Fruit fly (Drosophila melanogaster) whole organism, embryonic: ENCODE data around the gene baf.
A peak's percentile ranks its signal among the peaks of the same experiment; 100 is the strongest.

Experiments
- Atf6 ChIP-seq: fragments of 200-800 bp; sonication (Bioruptor generic); IDR thresholded peaks from 2 replicates; pipeline ENCODE4 v1.3.6; 2022; ENCODE audit warnings: missing biosample characterization, missing genetic modification characterization
- B-H2 ChIP-seq: fragments of 200-800 bp; sonication (Bioruptor generic); optimal IDR thresholded peaks from 2 replicates; lab custom pipeline; 2018; ENCODE audit warnings: missing biosample characterization, mild to moderate bottlenecking, missing genetic modification characterization
- C15 ChIP-seq: fragments of 200-800 bp; sonication (Bioruptor generic); IDR thresholded peaks from 3 replicates; pipeline ENCODE4 v1.3.6; 2022; ENCODE audit warnings: missing biosample characterization, missing genetic modification characterization
- CG11085 ChIP-seq: fragments of 200-800 bp; sonication (Bioruptor generic); IDR thresholded peaks from 2 replicates; pipeline ENCODE4 v1.3.6; 2022; ENCODE audit warnings: missing biosample characterization, missing genetic modification characterization
- CG12071 ChIP-seq: fragments of 200-800 bp; sonication (Bioruptor generic); optimal IDR thresholded peaks from 3 replicates; lab custom pipeline; 2018; ENCODE audit warnings: missing biosample characterization, mild to moderate bottlenecking, missing genetic modification characterization
- CG12236 ChIP-seq: fragments of 200-800 bp; sonication (Bioruptor generic); optimal IDR thresholded peaks from 2 replicates; lab custom pipeline; 2016; ENCODE audit warnings: missing biosample characterization, missing genetic modification characterization
- CG14014 ChIP-seq: fragments of 200-800 bp; sonication (Bioruptor generic); IDR thresholded peaks from 2 replicates; pipeline ENCODE4 v1.3.6; 2022; ENCODE audit warnings: missing biosample characterization, missing genetic modification characterization
- CG1603 ChIP-seq: fragments of 200-800 bp; sonication (Bioruptor generic); optimal IDR thresholded peaks from 2 replicates; lab custom pipeline; 2019; ENCODE audit warnings: missing biosample characterization, mild to moderate bottlenecking, missing genetic modification characterization, moderate library complexity
- CG16779 ChIP-seq: fragments of 200-800 bp; sonication (Bioruptor generic); IDR thresholded peaks from 2 replicates; pipeline ENCODE4 v1.3.6; 2022; ENCODE audit warnings: missing biosample characterization, missing genetic modification characterization
- CG16815 ChIP-seq: fragments of 200-800 bp; sonication (Bioruptor generic); optimal IDR thresholded peaks from 3 replicates; lab custom pipeline; 2017; ENCODE audit warnings: missing biosample characterization, mild to moderate bottlenecking, missing genetic modification characterization
- CG16863 ChIP-seq: fragments of 200-800 bp; sonication (Bioruptor generic); optimal IDR thresholded peaks from 3 replicates; lab custom pipeline; 2016; ENCODE audit warnings: missing biosample characterization, missing genetic modification characterization
- CG17612 ChIP-seq: fragments of 200-800 bp; sonication (Bioruptor generic); IDR thresholded peaks from 2 replicates; pipeline ENCODE4 v1.3.6; 2022; ENCODE audit warnings: missing biosample characterization, missing genetic modification characterization
- CG1832 ChIP-seq: fragments of 200-800 bp; sonication (Bioruptor generic); optimal IDR thresholded peaks from 2 replicates; lab custom pipeline; 2017; ENCODE audit warnings: missing biosample characterization, mild to moderate bottlenecking, missing genetic modification characterization, inconsistent platforms
- CG18599 ChIP-seq: fragments of 200-800 bp; sonication (Bioruptor generic); optimal IDR thresholded peaks from 3 replicates; lab custom pipeline; 2017; ENCODE audit warnings: missing biosample characterization, missing genetic modification characterization, mild to moderate bottlenecking, moderate library complexity, missing genetic modification reagents
- CG2712 ChIP-seq: fragments of 200-800 bp; optimal IDR thresholded peaks from 3 replicates; lab custom pipeline; 2019; ENCODE audit warnings: missing biosample characterization, mild to moderate bottlenecking, missing genetic modification characterization, moderate library complexity
- CG31224 ChIP-seq: fragments of 200-800 bp; sonication (Bioruptor generic); IDR thresholded peaks from 2 replicates; pipeline ENCODE4 v1.3.6; 2022; ENCODE audit warnings: missing biosample characterization, missing genetic modification characterization
- CG31365 ChIP-seq: fragments of 200-800 bp; sonication (Bioruptor generic); optimal IDR thresholded peaks from 2 replicates; lab custom pipeline; 2018; ENCODE audit warnings: missing biosample characterization, mild to moderate bottlenecking, missing genetic modification characterization
- CG6791 ChIP-seq: fragments of 200-800 bp; sonication (Bioruptor generic); IDR thresholded peaks from 3 replicates; pipeline ENCODE4 v1.3.6; 2022; ENCODE audit warnings: missing biosample characterization, missing genetic modification characterization; ENCODE audit not compliant: partially characterized antibody
- CG8089 ChIP-seq: fragments of 200-800 bp; sonication (Bioruptor generic); optimal IDR thresholded peaks from 3 replicates; lab custom pipeline; 2016; ENCODE audit warnings: missing biosample characterization, missing genetic modification characterization
- CG8478 ChIP-seq: fragments of >200 bp; optimal IDR thresholded peaks from 2 replicates; lab custom pipeline; 2018
- CG8944 ChIP-seq: fragments of 200-800 bp; sonication (Bioruptor generic); optimal IDR thresholded peaks from 3 replicates; lab custom pipeline; 2016; ENCODE audit warnings: missing biosample characterization, missing genetic modification characterization
- D19B ChIP-seq: fragments of 200-800 bp; sonication (Bioruptor generic); optimal IDR thresholded peaks from 2 replicates; lab custom pipeline; 2017; ENCODE audit warnings: missing biosample characterization, mild to moderate bottlenecking, missing genetic modification characterization
- Fer1 ChIP-seq: fragments of 200-800 bp; sonication (Bioruptor generic); optimal IDR thresholded peaks from 2 replicates; lab custom pipeline; 2017; ENCODE audit warnings: missing biosample characterization, mild to moderate bottlenecking, missing genetic modification characterization
- H15 ChIP-seq: fragments of 200-800 bp; sonication (Bioruptor generic); IDR thresholded peaks from 3 replicates; pipeline ENCODE4 v1.3.6; 2022; ENCODE audit warnings: missing biosample characterization, missing genetic modification characterization
- Hr3 ChIP-seq: fragments of 200-800 bp; sonication (Bioruptor generic); optimal IDR thresholded peaks from 3 replicates; lab custom pipeline; 2016; ENCODE audit warnings: missing biosample characterization, missing genetic modification characterization
- Hr51 ChIP-seq, 2 experiments: fragments of 200-800 bp; sonication (Bioruptor generic); optimal IDR thresholded peaks; 2 replicates in 1 of 2; 3 replicates in 1 of 2; lab custom pipeline; 2016 to 2018; ENCODE audit warnings: missing biosample characterization in 2 of 2, missing genetic modification characterization in 2 of 2, mild to moderate bottlenecking in 1 of 2, moderate library complexity in 1 of 2
- Hr78 ChIP-seq, 2 experiments: fragments of 200-800 bp in 1 of 2; fragments of >200 bp in 1 of 2; sonication (Bioruptor generic) in 1 of 2; optimal IDR thresholded peaks; 2 replicates each; lab custom pipeline; 2017 to 2019; ENCODE audit warnings: missing biosample characterization in 2 of 2, missing genetic modification characterization in 2 of 2, mild to moderate bottlenecking in 1 of 2, moderate library complexity in 1 of 2
- Lpt ChIP-seq: fragments of >200 bp; optimal IDR thresholded peaks from 2 replicates; lab custom pipeline; 2018; ENCODE audit warnings: missing biosample characterization, missing genetic modification characterization
- Med ChIP-seq: fragments of 200-800 bp; sonication (Bioruptor generic); peaks from one replicate; lab custom pipeline; 2016; ENCODE audit warnings: missing biosample characterization, missing genetic modification characterization, mild to moderate bottlenecking, inconsistent platforms, moderate library complexity
- NC2α ChIP-seq: fragments of 200-800 bp; sonication (Bioruptor generic); optimal IDR thresholded peaks from 2 replicates; lab custom pipeline; 2016; ENCODE audit warnings: missing biosample characterization, missing genetic modification characterization
- PHDP ChIP-seq: fragments of 200-800 bp; sonication (Bioruptor generic); optimal IDR thresholded peaks from 3 replicates; lab custom pipeline; 2018; ENCODE audit warnings: missing biosample characterization, mild to moderate bottlenecking, missing genetic modification characterization, moderate library complexity
- Ptx1 ChIP-seq: fragments of 200-800 bp; sonication (Bioruptor generic); IDR thresholded peaks from 2 replicates; pipeline ENCODE4 v1.3.6; 2022; ENCODE audit warnings: missing biosample characterization, missing genetic modification characterization
- Scr ChIP-seq: fragments of 200-800 bp; sonication (Bioruptor generic); IDR thresholded peaks from 2 replicates; pipeline ENCODE4 v1.3.6; 2022; ENCODE audit warnings: missing biosample characterization, missing genetic modification characterization; ENCODE audit not compliant: partially characterized antibody
- Sin3A ChIP-seq: fragments of >200 bp; optimal IDR thresholded peaks from 2 replicates; lab custom pipeline; 2018
- Spps ChIP-seq: fragments of 200-800 bp; sonication (Bioruptor generic); optimal IDR thresholded peaks from 2 replicates; lab custom pipeline; 2018; ENCODE audit warnings: missing biosample characterization, mild to moderate bottlenecking, missing genetic modification characterization
- bowl ChIP-seq: fragments of 200-800 bp; sonication (Bioruptor generic); IDR thresholded peaks from 2 replicates; pipeline ENCODE4 v1.3.6; 2022; ENCODE audit warnings: missing biosample characterization, missing genetic modification characterization
- btn ChIP-seq: fragments of 200-800 bp; sonication (Bioruptor generic); optimal IDR thresholded peaks from 2 replicates; lab custom pipeline; 2016; ENCODE audit warnings: missing biosample characterization, missing genetic modification characterization
- fu2 ChIP-seq: fragments of 200-800 bp; sonication (Bioruptor generic); optimal IDR thresholded peaks from 2 replicates; lab custom pipeline; 2016; ENCODE audit warnings: missing biosample characterization, missing genetic modification characterization
- gfzf ChIP-seq: fragments of 200-800 bp; sonication (Bioruptor generic); optimal IDR thresholded peaks from 2 replicates; lab custom pipeline; 2016; ENCODE audit warnings: missing biosample characterization, mild to moderate bottlenecking, missing genetic modification characterization, moderate library complexity
- gt ChIP-seq: fragments of 200-800 bp; sonication (Bioruptor generic); IDR thresholded peaks from 2 replicates; pipeline ENCODE4 v1.3.6; 2022; ENCODE audit warnings: missing biosample characterization, missing genetic modification characterization
- kah ChIP-seq: fragments of 200-800 bp; sonication (Bioruptor generic); optimal IDR thresholded peaks from 2 replicates; lab custom pipeline; 2018; ENCODE audit warnings: missing biosample characterization, mild to moderate bottlenecking, missing genetic modification characterization
- mirr ChIP-seq: fragments of 200-800 bp; sonication (Bioruptor generic); optimal IDR thresholded peaks from 3 replicates; lab custom pipeline; 2018; ENCODE audit warnings: missing biosample characterization, mild to moderate bottlenecking, missing genetic modification characterization
- nerfin-2 ChIP-seq: fragments of 200-800 bp; sonication (Bioruptor generic); IDR thresholded peaks from 2 replicates; pipeline ENCODE4 v1.3.6; 2022; ENCODE audit warnings: missing biosample characterization, missing genetic modification characterization; ENCODE audit not compliant: partially characterized antibody
- pros ChIP-seq: fragments of 200-800 bp; sonication (Bioruptor generic); optimal IDR thresholded peaks from 3 replicates; lab custom pipeline; 2019; ENCODE audit warnings: missing biosample characterization, mild to moderate bottlenecking, missing genetic modification characterization, moderate library complexity
- row ChIP-seq: fragments of 200-800 bp; sonication (Bioruptor generic); IDR thresholded peaks from 3 replicates; pipeline ENCODE4 v1.3.6; 2022; ENCODE audit warnings: missing biosample characterization, missing genetic modification characterization
- sc ChIP-seq, 3 experiments: fragments of >200 bp in 2 of 3; fragments of 200-800 bp in 1 of 3; sonication (Bioruptor generic) in 1 of 3; optimal IDR thresholded peaks; 2 replicates in 2 of 3; 3 replicates in 1 of 3; lab custom pipeline; 2017; ENCODE audit warnings: mild to moderate bottlenecking in 1 of 3, missing biosample characterization in 1 of 3, missing genetic modification characterization in 1 of 3, missing genetic modification reagents in 1 of 3
- sisA ChIP-seq: fragments of 200-800 bp; sonication (Bioruptor generic); IDR thresholded peaks from 2 replicates; pipeline ENCODE4 v1.3.6; 2022; ENCODE audit warnings: missing biosample characterization, missing genetic modification characterization
- slp2 ChIP-seq: fragments of 200-800 bp; sonication (Bioruptor generic); optimal IDR thresholded peaks from 2 replicates; lab custom pipeline; 2016; ENCODE audit warnings: missing biosample characterization, missing genetic modification characterization
- sna ChIP-seq: fragments of 200-800 bp; sonication (Bioruptor generic); IDR thresholded peaks from 2 replicates; pipeline ENCODE4 v1.3.6; 2022; ENCODE audit warnings: missing biosample characterization, missing genetic modification characterization; ENCODE audit not compliant: partially characterized antibody
- sr ChIP-seq: fragments of 200-800 bp; sonication (Bioruptor generic); IDR thresholded peaks from 3 replicates; pipeline ENCODE4 v1.3.6; 2022; ENCODE audit warnings: missing biosample characterization, missing genetic modification characterization
- vfl ChIP-seq: fragments of 200-800 bp; sonication (Bioruptor generic); optimal IDR thresholded peaks from 2 replicates; lab custom pipeline; 2016; ENCODE audit warnings: missing biosample characterization, missing genetic modification characterization

Gene baf

dm6 chr2L:8034734-8035133 lies 5.5 kb downstream of the baf start (continued):
- no peak for TF ChIP-seq Scr (GFP tag; lab: Robert Waterston, UW)
- TF ChIP-seq Hr3, result peak; percentile 35
- no peak for TF ChIP-seq vfl (GFP tag; lab: Kevin White, UChicago)
- no peak for TF ChIP-seq NC2α (GFP tag; lab: Kevin White, UChicago)
- TF ChIP-seq slp2 (GFP tag; lab: Kevin White, UChicago), result no peak
- TF ChIP-seq gt (GFP tag; lab: Robert Waterston, UW), result no peak
- TF ChIP-seq CG12236 (GFP tag; lab: Kevin White, UChicago), result no peak
- TF ChIP-seq kah (GFP tag; lab: Kevin White, UChicago), result peak; percentile 18
- no peak for TF ChIP-seq CG16815 (GFP tag; lab: Kevin White, UChicago)
- no peak for TF ChIP-seq Hr78 (GFP tag; optimal IDR thresholded peaks at IDR 0.05; lab: Kevin White, UChicago)
- TF ChIP-seq C15, result 0 out of 3 replicates have a peak, but pooled peaks have one; percentile 26
- TF ChIP-seq CG1832, result no peak
- peak; percentile 74 for TF ChIP-seq CG18599
- no peak for TF ChIP-seq CG16779 (GFP tag; lab: Robert Waterston, UW)
- no peak for TF ChIP-seq Spps (tag; lab: Kevin White, UChicago)
- peak; percentile 34 for TF ChIP-seq D19B (GFP tag; lab: Kevin White, UChicago)
- peak; percentile 65 for TF ChIP-seq Atf6
- TF ChIP-seq Fer1 (GFP tag; lab: Kevin White, UChicago), result peak; percentile 76
- no peak for TF ChIP-seq Lpt (GFP tag; lab: Kevin White, UChicago)
- peak; percentile 72 for TF ChIP-seq Ptx1 (GFP tag; lab: Robert Waterston, UW)
- peak; percentile 67 for TF ChIP-seq CG2712 (tag; lab: Kevin White, UChicago)
- TF ChIP-seq Hr51 (GFP tag; optimal IDR thresholded peaks at IDR 0.05; lab: Kevin White, UChicago), result peak; percentile 15 to 77
- TF ChIP-seq CG8089 (GFP tag; lab: Kevin White, UChicago), result no peak
- TF ChIP-seq fu2 (GFP tag; lab: Kevin White, UChicago), result no peak
- TF ChIP-seq Med (GFP tag; lab: Kevin White, UChicago), result peak; percentile 89
- no peak for TF ChIP-seq mirr
- peak; percentile 72 for TF ChIP-seq PHDP
- peak; percentile 68 for TF ChIP-seq CG14014 (GFP tag; lab: Robert Waterston, UW)
- no peak for TF ChIP-seq CG8478 (lab: Kevin White, UChicago)
- no peak for TF ChIP-seq btn (GFP tag; lab: Kevin White, UChicago)
- no peak for TF ChIP-seq Sin3A (lab: Kevin White, UChicago)
- TF ChIP-seq H15 (GFP tag; lab: Robert Waterston, UW), result peak; percentile 61; the same call in 2 of the 3 replicates
- TF ChIP-seq gfzf, result no peak
- TF ChIP-seq sisA, result peak; percentile 53
- no peak for TF ChIP-seq pros (GFP tag; lab: Kevin White, UChicago)
- no peak for TF ChIP-seq nerfin-2 (GFP tag; lab: Robert Waterston, UW)
- no peak for TF ChIP-seq CG8944 (GFP tag; lab: Kevin White, UChicago)
- TF ChIP-seq CG6791 (GFP tag; lab: Robert Waterston, UW), result no peak
- TF ChIP-seq B-H2 (GFP tag; lab: Kevin White, UChicago), result no peak
- TF ChIP-seq CG31224 (GFP tag; lab: Robert Waterston, UW), result no peak
- TF ChIP-seq CG1603 (tag; lab: Kevin White, UChicago), result peak; percentile 71
- no peak for TF ChIP-seq sna (GFP tag; lab: Robert Waterston, UW)
- TF ChIP-seq sr (GFP tag; lab: Robert Waterston, UW), result peak; percentile 85
- peak; percentile 62 for TF ChIP-seq CG12071 (GFP tag; lab: Kevin White, UChicago)
- TF ChIP-seq CG17612, result peak; percentile 48; the same call in 1 of the 2 replicates
- no peak for TF ChIP-seq sc (optimal IDR thresholded peaks at IDR 0.05; lab: Kevin White, UChicago)
- TF ChIP-seq sc (GFP tag; optimal IDR thresholded peaks at IDR 0.05; lab: Kevin White, UChicago), result peak; percentile 9
- TF ChIP-seq CG31365, result no peak
- TF ChIP-seq bowl (GFP tag; lab: Robert Waterston, UW), result peak; percentile 48; the same call in 1 of the 2 replicates
- peak; percentile 41 for TF ChIP-seq CG16863
- peak; percentile 85 for TF ChIP-seq row
- TF ChIP-seq CG11085 (GFP tag; lab: Robert Waterston, UW), result no peak
